Fruit fly (Drosophila melanogaster): ENCODE data around the gene CG33189.

dm6 chr3R:8787538-8788282, 7.1 kb upstream of the CG33189 start:
- no peak for TF ChIP-seq EcR (GFP tag; optimal IDR thresholded peaks at IDR 0.05)
- TF ChIP-seq D1 (tag; optimal IDR thresholded peaks at IDR 0.05) = no peak
- TF ChIP-seq rn (GFP tag; IDR thresholded peaks at IDR 0.05) = no peak
- no peak for TF ChIP-seq CG32121 (GFP tag; IDR thresholded peaks at IDR 0.05)
- TF ChIP-seq CG14655 (GFP tag; optimal IDR thresholded peaks at IDR 0.05) = peak; percentile 75
- no peak for TF ChIP-seq Pif1B (GFP tag; optimal IDR thresholded peaks at IDR 0.05)
- TF ChIP-seq Pif1A (GFP tag; optimal IDR thresholded peaks at IDR 0.05) = no peak
- no peak for TF ChIP-seq CG10348 (GFP tag; IDR thresholded peaks at IDR 0.05)
- TF ChIP-seq CG17806 (tag; optimal IDR thresholded peaks at IDR 0.05) = no peak
- TF ChIP-seq CG34367 (tag; optimal IDR thresholded peaks at IDR 0.05) = no peak
- no peak for TF ChIP-seq CG8301 (tag; optimal IDR thresholded peaks at IDR 0.05)
- TF ChIP-seq Ets98B (GFP tag; IDR thresholded peaks at IDR 0.05) = no peak
- no peak for TF ChIP-seq CG15710 (tag; optimal IDR thresholded peaks at IDR 0.05)
- no peak for TF ChIP-seq CG9948 (tag; optimal IDR thresholded peaks at IDR 0.05)

Data from whole organism, pupa.